Worm (Caenorhabditis elegans) whole organism, L1 larva: ENCODE data around the gene F46H5.4.

Experiments used
- C16A3.4 ChIP-seq: fragments of 150-350 bp; optimal IDR thresholded peaks from 2 replicates; lab custom pipeline; 2014; ENCODE audit warnings: missing biosample characterization, missing genetic modification characterization
- alr-1 ChIP-seq: fragments of 200-800 bp; sonication (Bioruptor generic); optimal IDR thresholded peaks from 2 replicates; lab custom pipeline; 2018; ENCODE audit warnings: borderline replicate concordance, mild to moderate bottlenecking, missing genetic modification characterization, missing compliant biosample characterization
- aly-2 ChIP-seq: fragments of 150-350 bp; optimal IDR thresholded peaks from 2 replicates; lab custom pipeline; 2014; ENCODE audit warnings: missing biosample characterization, missing genetic modification characterization
- blmp-1 ChIP-seq: fragments of 150-350 bp; optimal IDR thresholded peaks from 2 replicates; lab custom pipeline; 2014; ENCODE audit warnings: missing biosample characterization, missing genetic modification characterization
- ceh-8 ChIP-seq: fragments of 200-800 bp; sonication (Bioruptor generic); optimal IDR thresholded peaks from 2 replicates; lab custom pipeline; 2018; ENCODE audit warnings: mild to moderate bottlenecking, missing genetic modification characterization, moderate library complexity, missing compliant biosample characterization
- ceh-82 ChIP-seq, 3 experiments: fragments of 150-350 bp in 1 of 3; sonication (generic microtip) in 2 of 3; optimal IDR thresholded peaks; 2 replicates each; lab custom pipeline; 2014 to 2017; ENCODE audit warnings: missing biosample characterization in 3 of 3, missing genetic modification characterization in 3 of 3
- ceh-88 ChIP-seq: fragments of 200-800 bp; sonication (Bioruptor generic); IDR thresholded peaks from 2 replicates; pipeline ENCODE4 v1.3.6; 2022; ENCODE audit warnings: missing genetic modification characterization, missing compliant biosample characterization
- ces-1 ChIP-seq: fragments of 150-350 bp; optimal IDR thresholded peaks from 2 replicates; lab custom pipeline; 2014; ENCODE audit warnings: missing biosample characterization, missing genetic modification reagents, missing genetic modification characterization
- efl-1 ChIP-seq, 4 experiments: fragments of 150-350 bp; optimal IDR thresholded peaks in 3 of 4; peaks in 1 of 4; 1 replicate in 1 of 4; 2 replicates in 3 of 4; lab custom pipeline; 2014; ENCODE audit warnings: missing biosample characterization in 2 of 4, missing genetic modification characterization in 2 of 4, missing genetic modification reagents in 2 of 4
- egl-13 ChIP-seq: sonication (generic microtip); optimal IDR thresholded peaks from 2 replicates; lab custom pipeline; 2016; ENCODE audit warnings: missing genotype, missing genetic modification reagents, missing genetic modification characterization, missing compliant biosample characterization
- elt-2 ChIP-seq: sonication (generic microtip); optimal IDR thresholded peaks from 2 replicates; lab custom pipeline; 2016; ENCODE audit warnings: missing genetic modification characterization, mild to moderate bottlenecking, inconsistent platforms, missing compliant biosample characterization, missing genetic modification reagents
- grh-1 ChIP-seq: fragments of 200-800 bp; sonication (Bioruptor generic); IDR thresholded peaks from 2 replicates; pipeline ENCODE4 v1.3.6; 2022; ENCODE audit warnings: missing genetic modification reagents, missing genetic modification characterization, missing compliant biosample characterization
- hlh-17 ChIP-seq: fragments of 200-800 bp; sonication (Bioruptor generic); optimal IDR thresholded peaks from 2 replicates; lab custom pipeline; 2018; ENCODE audit warnings: missing genetic modification characterization, mild to moderate bottlenecking, missing compliant biosample characterization, moderate library complexity, borderline replicate concordance
- hlh-4 ChIP-seq: sonication (generic microtip); optimal IDR thresholded peaks from 2 replicates; lab custom pipeline; 2016; ENCODE audit warnings: mild to moderate bottlenecking, missing genetic modification characterization, missing compliant biosample characterization
- irx-1 ChIP-seq: sonication (generic microtip); optimal IDR thresholded peaks from 2 replicates; lab custom pipeline; 2016; ENCODE audit warnings: missing genetic modification characterization, missing compliant biosample characterization
- isw-1 ChIP-seq: fragments of 200-800 bp; sonication (Bioruptor generic); IDR thresholded peaks from 2 replicates; pipeline ENCODE4 v1.3.6; 2022; ENCODE audit warnings: missing genetic modification characterization, missing compliant biosample characterization
- lin-13 ChIP-seq: fragments of 150-350 bp; optimal IDR thresholded peaks from 2 replicates; lab custom pipeline; 2014; ENCODE audit warnings: missing biosample characterization, missing genetic modification reagents, missing genetic modification characterization
- lin-14 ChIP-seq: fragments of 200-800 bp; sonication (Bioruptor generic); optimal IDR thresholded peaks from 2 replicates; lab custom pipeline; 2018; ENCODE audit warnings: mild to moderate bottlenecking, missing genetic modification characterization, moderate library complexity, missing compliant biosample characterization
- lin-35 ChIP-seq, 2 experiments: fragments of 150-350 bp; optimal IDR thresholded peaks; 2 replicates each; lab custom pipeline; 2014; ENCODE audit warnings: missing biosample characterization in 2 of 2, missing genetic modification characterization in 2 of 2, missing genetic modification reagents in 2 of 2
- lin-39 ChIP-seq: fragments of 150-350 bp; optimal IDR thresholded peaks from 2 replicates; lab custom pipeline; 2014; ENCODE audit warnings: missing biosample characterization, missing genetic modification reagents, missing genetic modification characterization
- lir-3 ChIP-seq: sonication (generic microtip); optimal IDR thresholded peaks from 2 replicates; lab custom pipeline; 2016; ENCODE audit warnings: mild to moderate bottlenecking, missing genetic modification characterization, moderate library complexity, missing compliant biosample characterization; ENCODE audit not compliant: poor library complexity
- lsy-2 ChIP-seq, 2 experiments: fragments of 150-350 bp; optimal IDR thresholded peaks; 2 replicates each; lab custom pipeline; 2014; ENCODE audit warnings: missing biosample characterization in 2 of 2, missing genetic modification characterization in 2 of 2
- mab-9 ChIP-seq: fragments of 200-800 bp; sonication (Bioruptor generic); IDR thresholded peaks from 2 replicates; pipeline ENCODE4 v1.3.6; 2022; ENCODE audit warnings: missing genetic modification reagents, missing genetic modification characterization, missing compliant biosample characterization
- mdl-1 ChIP-seq, 2 experiments: fragments of 150-350 bp; optimal IDR thresholded peaks; 2 replicates each; lab custom pipeline; 2014 to 2017; ENCODE audit warnings: missing biosample characterization in 2 of 2, missing genetic modification characterization in 2 of 2, inconsistent platforms in 1 of 2
- mef-2 ChIP-seq: fragments of 150-350 bp; optimal IDR thresholded peaks from 2 replicates; lab custom pipeline; 2014; ENCODE audit warnings: missing biosample characterization, missing genetic modification characterization
- nhr-20 ChIP-seq: sonication (generic microtip); optimal IDR thresholded peaks from 2 replicates; lab custom pipeline; 2016; ENCODE audit warnings: mild to moderate bottlenecking, missing genetic modification characterization, missing compliant biosample characterization
- nhr-237 ChIP-seq: fragments of 150-350 bp; optimal IDR thresholded peaks from 2 replicates; lab custom pipeline; 2014; ENCODE audit warnings: missing biosample characterization, missing genetic modification characterization
- nhr-71 ChIP-seq: sonication (generic microtip); optimal IDR thresholded peaks from 2 replicates; lab custom pipeline; 2016; ENCODE audit warnings: mild to moderate bottlenecking, missing genetic modification characterization, moderate library complexity, missing compliant biosample characterization
- pag-3 ChIP-seq: sonication (generic microtip); optimal IDR thresholded peaks from 2 replicates; lab custom pipeline; 2017; ENCODE audit warnings: missing genetic modification characterization, mild to moderate bottlenecking, missing compliant biosample characterization, antibody characterized with exemption, borderline replicate concordance; ENCODE audit not compliant: insufficient read depth
- rnt-1 ChIP-seq: sonication (generic microtip); optimal IDR thresholded peaks from 2 replicates; lab custom pipeline; 2016; ENCODE audit warnings: mild to moderate bottlenecking, missing genetic modification characterization, moderate library complexity, missing compliant biosample characterization
- skn-1 ChIP-seq: fragments of 150-350 bp; optimal IDR thresholded peaks from 2 replicates; lab custom pipeline; 2014; ENCODE audit warnings: missing biosample characterization, missing genetic modification characterization
- snpc-4 ChIP-seq: fragments of 150-350 bp; optimal IDR thresholded peaks from 2 replicates; lab custom pipeline; 2014; ENCODE audit warnings: missing biosample characterization, missing genetic modification characterization
- snu-23 ChIP-seq: sonication (generic microtip); optimal IDR thresholded peaks from 2 replicates; lab custom pipeline; 2016; ENCODE audit warnings: missing genetic modification characterization, missing compliant biosample characterization
- sox-4 ChIP-seq: sonication (generic microtip); optimal IDR thresholded peaks from 2 replicates; lab custom pipeline; 2016; ENCODE audit warnings: missing genetic modification characterization, missing compliant biosample characterization
- sup-37 ChIP-seq: fragments of 200-800 bp; sonication (Bioruptor generic); optimal IDR thresholded peaks from 2 replicates; lab custom pipeline; 2018; ENCODE audit warnings: mild to moderate bottlenecking, missing genetic modification characterization, missing compliant biosample characterization
- swsn-7 ChIP-seq: sonication (generic microtip); optimal IDR thresholded peaks from 2 replicates; lab custom pipeline; 2016; ENCODE audit warnings: missing genetic modification characterization, missing compliant biosample characterization
- tbx-2 ChIP-seq: sonication (generic microtip); optimal IDR thresholded peaks from 2 replicates; lab custom pipeline; 2016; ENCODE audit warnings: missing genetic modification characterization, missing compliant biosample characterization
- unc-30 ChIP-seq: sonication (generic microtip); optimal IDR thresholded peaks from 2 replicates; lab custom pipeline; 2017; ENCODE audit warnings: missing biosample characterization, missing genetic modification characterization
- unc-62 ChIP-seq: fragments of 150-350 bp; optimal IDR thresholded peaks from 2 replicates; lab custom pipeline; 2014; ENCODE audit warnings: missing biosample characterization, missing genetic modification reagents, missing genetic modification characterization
- vab-15 ChIP-seq: sonication (generic microtip); optimal IDR thresholded peaks from 2 replicates; lab custom pipeline; 2017; ENCODE audit warnings: missing genotype, mild to moderate bottlenecking, missing genetic modification characterization, missing compliant biosample characterization
- xbp-1 ChIP-seq: sonication (generic microtip); optimal IDR thresholded peaks from 2 replicates; lab custom pipeline; 2016; ENCODE audit warnings: missing genetic modification characterization, missing compliant biosample characterization
- ztf-11 ChIP-seq, 2 experiments: sonication (generic microtip); optimal IDR thresholded peaks; 2 replicates each; lab custom pipeline; 2016 to 2017; ENCODE audit warnings: missing genetic modification characterization in 2 of 2, missing biosample characterization in 1 of 2, missing compliant biosample characterization in 1 of 2

F46H5.4 gene

DNA sequence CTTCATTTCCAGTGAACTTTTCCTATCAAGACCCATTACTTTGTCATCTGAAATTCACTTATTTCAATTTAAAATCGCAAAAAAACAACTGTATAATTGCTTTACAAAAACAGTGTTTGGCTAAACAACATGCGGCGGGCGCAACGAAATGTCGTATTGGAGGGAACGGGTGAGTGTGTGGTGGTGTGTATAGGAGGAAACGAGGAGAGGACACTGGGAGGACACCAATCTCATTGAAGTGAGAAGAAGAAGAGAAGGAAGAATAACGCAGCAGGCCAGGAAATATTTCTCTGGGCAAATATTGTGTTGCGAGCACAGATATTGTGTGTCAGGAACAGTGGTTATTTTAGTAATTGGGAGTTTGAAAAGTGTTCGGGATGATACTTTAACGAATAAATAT lies at the start of gene F46H5.4:
TSS of gene F46H5.4 (minus strand) at position 53 of the 400 bp plus-strand sequence.
- TF ChIP-seq hlh-4 (no peak), snu-23 (GFP tag; lab: Kevin White, UChicago) (peak; percentile 48), pag-3 (tag; lab: Kevin White, UChicago) (no peak), lin-13 (no peak), lin-35 (GFP tag; optimal IDR thresholded peaks at IDR 0.05; lab: Kevin White, UChicago) (peak in 1 of 2 experiments; percentile 32), lin-14 (GFP tag; lab: Kevin White, UChicago) (peak; percentile 74), xbp-1 (peak; percentile 26), nhr-20 (tag; lab: Kevin White, UChicago) (peak; percentile 38), irx-1 (tag; lab: Kevin White, UChicago) (peak; percentile 29), nhr-71 (tag; lab: Kevin White, UChicago) (peak; percentile 39), swsn-7 (tag; lab: Kevin White, UChicago) (peak; percentile 9), rnt-1 (tag; lab: Kevin White, UChicago) (peak; percentile 39), lsy-2 (tag; optimal IDR thresholded peaks at IDR 0.05; lab: Kevin White, UChicago) (peak in 1 of 2 experiments; percentile 52), blmp-1 (tag; lab: Kevin White, UChicago) (peak; percentile 54), ceh-82 (tag; optimal IDR thresholded peaks at IDR 0.05; lab: Kevin White, UChicago) (peak in 1 of 3 experiments; percentile 45), C16A3.4 (tag; lab: Kevin White, UChicago) (peak; percentile 29), lir-3 (tag; lab: Kevin White, UChicago) (no peak)

DNA sequence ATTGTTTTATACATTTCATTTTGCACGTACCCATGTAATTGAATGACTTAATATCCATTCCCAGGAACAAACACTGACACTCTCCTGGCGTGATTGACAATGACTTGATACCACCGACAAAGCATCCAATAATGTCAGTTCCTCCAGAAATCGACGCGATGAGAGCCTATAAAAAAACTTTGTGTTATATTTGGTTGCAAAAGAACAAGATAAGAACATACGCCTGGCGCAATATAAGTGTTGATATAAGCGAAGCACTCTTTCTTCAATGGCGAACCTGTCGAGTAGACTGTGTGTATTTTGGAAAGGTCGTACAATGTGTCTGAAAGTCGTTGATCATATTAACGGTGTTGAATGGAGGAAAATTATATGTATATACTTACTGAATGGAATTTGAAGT lies 48.7 kb upstream of the F46H5.4 start:
- TF ChIP-seq efl-1 (optimal IDR thresholded peaks at IDR 0.05; lab: Kevin White, UChicago) (no peak), efl-1 (GFP tag; optimal IDR thresholded peaks at IDR 0.05 in 1 of 2; lab: Kevin White, UChicago) (no peak), aly-2 (tag; lab: Kevin White, UChicago) (no peak), egl-13 (tag; lab: Kevin White, UChicago) (no peak), mab-9 (GFP tag; lab: Robert Waterston, UW) (no peak)

DNA sequence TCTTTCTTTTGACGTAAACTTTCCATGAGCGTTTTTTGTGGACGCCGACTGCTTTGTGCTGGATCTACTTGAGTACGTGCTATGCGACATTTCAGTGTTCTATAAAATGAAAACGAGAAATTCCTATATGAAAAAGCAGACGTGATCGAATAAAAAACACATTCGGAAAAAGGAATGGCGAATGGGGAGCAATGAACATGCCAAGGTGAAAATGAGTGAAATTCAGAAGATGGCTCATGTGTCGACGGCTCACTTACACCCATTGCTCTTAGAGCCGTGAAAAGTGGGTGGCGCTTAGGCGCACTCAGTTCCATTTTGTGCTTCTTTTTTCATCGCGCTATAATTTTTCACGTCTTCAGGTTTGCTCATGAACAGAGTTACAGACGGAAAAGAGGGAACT lies 44.2 kb upstream of the F46H5.4 start, which contains the start of gene K03A1.4:
TSS of gene K03A1.4 (minus strand) at position 101 of the 400 bp plus-strand sequence.
- TF ChIP-seq unc-30 (tag; lab: Kevin White, UChicago) (no peak), aly-2 (tag; lab: Kevin White, UChicago) (no peak), mef-2 (tag; lab: Kevin White, UChicago) (no peak), ztf-11 (tag; optimal IDR thresholded peaks at IDR 0.05; lab: Kevin White, UChicago) (no peak), ceh-82 (tag; optimal IDR thresholded peaks at IDR 0.05; lab: Kevin White, UChicago) (no peak), snpc-4 (no peak), ceh-8 (no peak), alr-1 (tag; lab: Kevin White, UChicago) (no peak), lin-35 (GFP tag; optimal IDR thresholded peaks at IDR 0.05; lab: Kevin White, UChicago) (no peak), nhr-237 (no peak), irx-1 (tag; lab: Kevin White, UChicago) (no peak), ceh-88 (no peak), hlh-17 (GFP tag; lab: Kevin White, UChicago) (no peak), grh-1 (GFP tag; lab: Robert Waterston, UW) (no peak), egl-13 (tag; lab: Kevin White, UChicago) (no peak), ces-1 (GFP tag; lab: Kevin White, UChicago) (no peak)
- TF ChIP-seq, all 84 proteins: peak for 0

DNA sequence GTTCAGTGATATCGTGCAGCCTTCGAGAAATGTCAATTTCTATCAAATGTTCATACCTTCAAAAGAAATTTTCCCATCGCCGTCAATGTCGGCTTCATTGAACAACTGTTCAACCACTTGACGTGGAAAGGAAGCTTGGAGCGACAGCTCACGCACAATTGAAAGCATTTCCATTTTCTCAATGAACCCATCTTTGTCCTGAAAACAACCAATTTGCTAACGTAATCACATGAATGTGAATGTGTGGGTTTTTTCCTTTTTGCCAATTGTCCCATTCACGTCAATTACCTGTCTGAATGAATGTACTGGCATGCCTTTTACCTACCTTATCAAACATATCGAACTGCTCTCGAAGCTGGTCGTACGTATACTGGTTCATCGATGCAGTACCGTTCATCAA lies 41.9 kb upstream of the F46H5.4 start:
- TF ChIP-seq sup-37 (GFP tag; lab: Kevin White, UChicago) (no peak), nhr-71 (tag; lab: Kevin White, UChicago) (no peak), skn-1 (no peak), ces-1 (GFP tag; lab: Kevin White, UChicago) (no peak), grh-1 (GFP tag; lab: Robert Waterston, UW) (no peak), elt-2 (tag; lab: Kevin White, UChicago) (no peak), vab-15 (no peak), lin-13 (no peak), pag-3 (tag; lab: Kevin White, UChicago) (no peak), rnt-1 (tag; lab: Kevin White, UChicago) (no peak), isw-1 (no peak), hlh-17 (GFP tag; lab: Kevin White, UChicago) (no peak), lin-39 (tag; lab: Kevin White, UChicago) (no peak), ceh-88 (no peak), tbx-2 (tag; lab: Kevin White, UChicago) (no peak), unc-62 (no peak), sox-4 (tag; lab: Kevin White, UChicago) (no peak), mdl-1 (tag; optimal IDR thresholded peaks at IDR 0.05; lab: Kevin White, UChicago) (no peak)
